Fruit fly (Drosophila melanogaster) whole organism, wandering third instar larva: ENCODE measurements around the gene Cow.

ENCODE experiments used
- Abd-B ChIP-seq: fragments of >200 bp; optimal IDR thresholded peaks from 2 replicates; lab custom pipeline; 2017; ENCODE audit warnings: missing biosample characterization, missing genetic modification characterization
- CrebA ChIP-seq: fragments of 200-800 bp; sonication (Bioruptor generic); optimal IDR thresholded peaks from 2 replicates; lab custom pipeline; 2016; ENCODE audit warnings: missing biosample characterization, mild to moderate bottlenecking, missing genetic modification characterization, borderline replicate concordance
- Dfd ChIP-seq: fragments of >200 bp; optimal IDR thresholded peaks from 2 replicates; lab custom pipeline; 2017; ENCODE audit warnings: missing biosample characterization, missing genetic modification characterization
- Dif ChIP-seq: fragments of 200-275, 200-300 bp; sonication (Bioruptor generic); optimal IDR thresholded peaks from 2 replicates; lab custom pipeline; 2018; ENCODE audit warnings: missing biosample characterization, missing genetic modification characterization; ENCODE audit not compliant: partially characterized antibody
- HLH106 ChIP-seq: fragments of 200-800 bp; optimal IDR thresholded peaks from 3 replicates; lab custom pipeline; 2019; ENCODE audit warnings: missing biosample characterization, mild to moderate bottlenecking, missing genetic modification characterization, moderate library complexity
- Hr78 ChIP-seq: fragments of >200 bp; optimal IDR thresholded peaks from 2 replicates; lab custom pipeline; 2017; ENCODE audit warnings: missing biosample characterization, missing genetic modification characterization
- Hr83 ChIP-seq: fragments of 200-300 bp; sonication (Bioruptor generic); optimal IDR thresholded peaks from 2 replicates; lab custom pipeline; 2016; ENCODE audit warnings: missing biosample characterization, mild to moderate bottlenecking, missing genetic modification characterization, moderate library complexity; ENCODE audit not compliant: poor library complexity, severe bottlenecking
- Jra ChIP-seq: sonication (Bioruptor generic); optimal IDR thresholded peaks from 2 replicates; lab custom pipeline; 2016; ENCODE audit warnings: missing biosample characterization, missing genetic modification characterization
- Mio ChIP-seq: sonication (Bioruptor generic); optimal IDR thresholded peaks from 2 replicates; lab custom pipeline; 2016; ENCODE audit warnings: missing biosample characterization, missing genetic modification characterization
- Myc ChIP-seq: fragments of >200 bp; optimal IDR thresholded peaks from 2 replicates; lab custom pipeline; 2017
- N ChIP-seq: fragments of >200 bp; optimal IDR thresholded peaks from 2 replicates; lab custom pipeline; 2018; ENCODE audit warnings: missing biosample characterization, missing external identifiers, missing genetic modification characterization
- OdsH ChIP-seq: fragments of 200-800 bp; sonication (Bioruptor generic); optimal IDR thresholded peaks from 2 replicates; lab custom pipeline; 2016; ENCODE audit warnings: missing biosample characterization, mild to moderate bottlenecking, missing genetic modification characterization
- Rel ChIP-seq, 2 experiments: fragments of 200-800 bp; sonication (Bioruptor generic) in 1 of 2; optimal IDR thresholded peaks; 2 replicates in 1 of 2; 3 replicates in 1 of 2; lab custom pipeline; 2016 to 2019; ENCODE audit warnings: mild to moderate bottlenecking in 2 of 2, missing biosample characterization in 2 of 2, missing genetic modification characterization in 2 of 2, moderate library complexity in 1 of 2
- Sp1 ChIP-seq: fragments of 200-800 bp; sonication (Bioruptor generic); optimal IDR thresholded peaks from 3 replicates; lab custom pipeline; 2019; ENCODE audit warnings: missing biosample characterization, mild to moderate bottlenecking, missing genetic modification characterization, moderate library complexity
- Vsx2 ChIP-seq: fragments of 200-300, 225-300 bp; sonication (Bioruptor generic); optimal IDR thresholded peaks from 2 replicates; lab custom pipeline; 2018; ENCODE audit warnings: missing biosample characterization, missing genetic modification characterization; ENCODE audit not compliant: partially characterized antibody
- br ChIP-seq: fragments of 200-800 bp; sonication (Bioruptor generic); optimal IDR thresholded peaks from 2 replicates; lab custom pipeline; 2016; ENCODE audit warnings: missing biosample characterization, missing genetic modification characterization
- dl ChIP-seq, 2 experiments: fragments of 175-275, 200-275 bp in 1 of 2; fragments of 200-275 bp in 1 of 2; sonication (Bioruptor generic); optimal IDR thresholded peaks; lab custom pipeline; 2018; ENCODE audit warnings: mild to moderate bottlenecking in 2 of 2, missing biosample characterization in 2 of 2, missing genetic modification characterization in 2 of 2, moderate library complexity in 2 of 2; ENCODE audit not compliant: partially characterized antibody in 2 of 2, insufficient read depth in 1 of 2
- dmrt93B ChIP-seq: fragments of 200-800 bp; sonication (Bioruptor generic); optimal IDR thresholded peaks from 2 replicates; lab custom pipeline; 2018; ENCODE audit warnings: missing biosample characterization, mild to moderate bottlenecking, missing genetic modification characterization
- dsf ChIP-seq: sonication (Bioruptor generic); optimal IDR thresholded peaks from 2 replicates; lab custom pipeline; 2016; ENCODE audit warnings: missing biosample characterization, missing genetic modification characterization, borderline replicate concordance
- ey ChIP-seq: fragments of 200-800 bp; sonication (Bioruptor generic); optimal IDR thresholded peaks from 2 replicates; lab custom pipeline; 2016; ENCODE audit warnings: missing biosample characterization, missing genetic modification characterization
- foxo ChIP-seq, 2 experiments: fragments of 200-800 bp; sonication (Bioruptor generic); optimal IDR thresholded peaks; 2 replicates in 1 of 2; 3 replicates in 1 of 2; lab custom pipeline; 2016 to 2017; ENCODE audit warnings: missing biosample characterization in 2 of 2, missing genetic modification characterization in 2 of 2
- fru ChIP-seq: fragments of 200-800 bp; sonication (Bioruptor generic); optimal IDR thresholded peaks from 3 replicates; lab custom pipeline; 2016; ENCODE audit warnings: missing biosample characterization, mild to moderate bottlenecking, missing genetic modification characterization
- h ChIP-seq: fragments of 200-800 bp; sonication (Bioruptor generic); optimal IDR thresholded peaks from 3 replicates; lab custom pipeline; 2016; ENCODE audit warnings: missing biosample characterization, mild to moderate bottlenecking, missing genetic modification characterization
- jim ChIP-seq: fragments of 175-275, 200-325 bp; sonication (Bioruptor generic); optimal IDR thresholded peaks from 2 replicates; lab custom pipeline; 2016; ENCODE audit warnings: missing biosample characterization, mild to moderate bottlenecking, missing genetic modification characterization
- pan ChIP-seq: fragments of >200 bp; optimal IDR thresholded peaks from 2 replicates; lab custom pipeline; 2017
- psq ChIP-seq: fragments of 200-800 bp; sonication (Bioruptor generic); optimal IDR thresholded peaks from 3 replicates; lab custom pipeline; 2017; ENCODE audit warnings: missing biosample characterization, mild to moderate bottlenecking, missing genetic modification characterization, moderate library complexity
- rgr ChIP-seq: fragments of 200-800 bp; sonication (Bioruptor generic); optimal IDR thresholded peaks from 3 replicates; lab custom pipeline; 2016; ENCODE audit warnings: missing biosample characterization, mild to moderate bottlenecking, missing genetic modification characterization
- sv ChIP-seq: fragments of 200-800 bp; sonication (Bioruptor generic); optimal IDR thresholded peaks from 3 replicates; lab custom pipeline; 2016; ENCODE audit warnings: missing biosample characterization, missing genetic modification characterization
- tai ChIP-seq: sonication (Bioruptor generic); optimal IDR thresholded peaks from 2 replicates; lab custom pipeline; 2016; ENCODE audit warnings: missing biosample characterization, missing genetic modification characterization
- woc ChIP-seq: sonication (Bioruptor generic); optimal IDR thresholded peaks from 2 replicates; lab custom pipeline; 2016; ENCODE audit warnings: missing biosample characterization, mild to moderate bottlenecking, missing genetic modification characterization

The Cow gene

DNA sequence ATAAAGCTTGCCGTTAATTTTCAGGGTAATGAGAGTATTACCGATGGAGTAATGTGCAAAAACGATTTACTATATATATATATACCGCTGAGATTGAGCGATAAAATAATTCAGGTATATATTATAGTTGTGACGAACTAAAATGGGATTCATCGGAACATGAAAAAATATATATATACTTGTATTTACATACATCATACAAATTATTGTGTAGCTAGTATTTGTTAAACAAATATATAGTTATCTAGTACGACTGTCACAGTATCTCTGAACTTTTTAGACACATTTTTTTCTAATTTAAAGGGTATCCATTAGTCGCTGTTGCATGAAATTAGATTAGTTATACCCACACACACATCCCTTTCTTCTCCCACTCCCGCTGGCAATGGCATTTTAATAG lies 76.2 kb downstream of the Cow start:
- no peak for TF ChIP-seq dsf
- no peak for TF ChIP-seq Sp1 (GFP tag; lab: Kevin White, UChicago)
- no peak for TF ChIP-seq fru (GFP tag; lab: Kevin White, UChicago)

DNA sequence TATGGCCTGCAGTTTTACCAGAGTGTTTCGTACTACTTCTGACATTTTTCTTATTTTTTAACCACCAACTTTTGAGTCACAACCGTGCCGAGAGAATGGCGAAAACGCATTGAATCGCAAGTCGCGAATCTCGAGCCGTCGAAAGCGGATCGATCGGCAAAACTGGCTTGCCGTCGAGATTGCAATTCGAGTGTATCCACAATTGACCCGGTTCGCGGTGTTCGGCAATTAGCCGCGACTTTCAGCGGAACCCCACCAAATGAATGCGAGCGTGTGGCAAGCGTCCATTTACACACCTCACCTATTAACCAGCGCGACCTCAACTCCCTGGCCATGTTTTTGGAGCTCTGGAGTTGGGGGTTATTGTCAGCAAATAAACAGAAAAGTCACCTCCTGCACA lies 77.1 kb downstream of the Cow start, which contains the start of gene CG13833:
CG13833 (minus strand) TSS at position 101 of the 400 bp plus-strand sequence.
- no peak for TF ChIP-seq pan (lab: Kevin White, UChicago)
- no peak for TF ChIP-seq Dfd (GFP tag; lab: Kevin White, UChicago)
- no peak for TF ChIP-seq CrebA (GFP tag; lab: Kevin White, UChicago)
- TF ChIP-seq Hr83 (GFP tag; lab: Kevin White, UChicago): no peak
- TF ChIP-seq ey (GFP tag; lab: Kevin White, UChicago): no peak
- no peak for TF ChIP-seq foxo (GFP tag; optimal IDR thresholded peaks at IDR 0.05; lab: Kevin White, UChicago)
- no peak for TF ChIP-seq rgr
- TF ChIP-seq Rel (GFP tag; optimal IDR thresholded peaks at IDR 0.05; lab: Kevin White, UChicago): no peak
- no peak for TF ChIP-seq Rel (tag; optimal IDR thresholded peaks at IDR 0.05; lab: Kevin White, UChicago)

DNA sequence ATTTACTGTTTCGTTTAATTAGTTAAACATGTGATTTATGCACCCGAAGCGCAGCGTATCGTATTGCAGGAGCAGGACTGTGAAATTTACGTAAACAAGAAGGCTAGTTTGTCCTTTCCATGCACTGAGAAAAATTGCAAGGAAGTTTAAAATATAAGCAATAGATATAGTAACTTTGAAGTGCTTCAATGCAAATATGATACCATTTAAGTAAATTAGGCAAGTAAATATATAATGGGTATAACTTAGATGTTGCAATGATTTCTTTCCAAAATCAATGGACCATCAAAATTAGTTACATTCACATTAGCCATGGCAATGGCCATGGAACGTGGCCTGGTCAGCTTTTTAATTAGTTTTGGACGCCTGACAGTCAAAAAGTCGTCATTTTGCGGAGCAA lies 81.6 kb downstream of the Cow start:
- no peak for TF ChIP-seq Myc (lab: Kevin White, UChicago)
- no peak for TF ChIP-seq Abd-B (GFP tag; lab: Kevin White, UChicago)
- TF ChIP-seq dsf: no peak
- no peak for TF ChIP-seq tai (GFP tag; lab: Kevin White, UChicago)
- TF ChIP-seq jim: no peak
- TF ChIP-seq foxo (GFP tag; optimal IDR thresholded peaks at IDR 0.05; lab: Kevin White, UChicago): no peak
- no peak for TF ChIP-seq HLH106 (tag; lab: Kevin White, UChicago)
- no peak for TF ChIP-seq pan (lab: Kevin White, UChicago)
- no peak for TF ChIP-seq psq
- no peak for TF ChIP-seq dl (GFP tag; optimal IDR thresholded peaks at IDR 0.05; lab: Kevin White, UChicago; ENCODE audit: insufficient read depth in 1 of 2, partially characterized antibody in 2 of 2)
- no peak for TF ChIP-seq Mio (GFP tag; lab: Kevin White, UChicago)
- no peak for TF ChIP-seq Dif (GFP tag; lab: Kevin White, UChicago)

DNA sequence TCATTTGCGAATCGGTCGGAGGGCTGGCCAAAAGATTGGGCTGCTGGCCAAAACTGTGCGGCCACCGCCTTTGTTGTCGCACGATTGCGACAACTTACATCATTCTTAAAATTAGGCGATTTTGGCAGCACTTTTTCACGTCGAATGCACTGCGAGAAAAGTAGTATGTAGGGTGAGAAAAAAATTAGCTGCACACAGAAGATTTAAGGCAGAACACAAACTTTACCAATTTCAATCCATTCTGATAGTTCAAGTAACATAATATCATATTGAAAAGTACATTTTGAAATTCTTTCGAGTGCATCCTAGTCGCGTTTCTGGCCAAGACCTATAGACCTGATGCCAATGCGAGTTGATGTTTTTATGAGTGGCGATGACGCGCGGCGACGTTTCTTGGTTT lies 84.0 kb downstream of the Cow start:
- TF ChIP-seq sv (GFP tag; lab: Kevin White, UChicago) (peak; percentile 25), dmrt93B (no peak)

DNA sequence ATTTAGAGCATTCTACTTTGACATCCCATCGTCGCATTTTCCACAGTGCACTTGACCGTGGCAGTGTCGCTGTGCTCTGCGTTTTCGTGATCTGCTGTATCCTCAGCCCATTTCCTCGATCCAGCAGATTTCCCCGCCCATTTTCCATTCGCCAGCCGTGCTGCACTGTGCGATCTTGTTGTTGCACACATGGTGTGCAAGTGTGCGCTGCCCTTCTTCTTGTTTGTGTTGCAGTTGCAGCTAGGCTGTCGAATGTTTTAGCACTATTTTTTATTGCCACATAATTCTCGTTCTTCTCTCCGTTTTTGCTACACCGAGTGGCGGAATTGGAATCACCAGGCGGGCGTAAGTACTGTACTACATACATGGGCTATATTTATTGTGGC lies 85.1 kb downstream of the Cow start:
- no peak for TF ChIP-seq Myc (lab: Kevin White, UChicago)
- TF ChIP-seq br: no peak
- no peak for TF ChIP-seq foxo (GFP tag; optimal IDR thresholded peaks at IDR 0.05; lab: Kevin White, UChicago)
- TF ChIP-seq Hr83 (GFP tag; lab: Kevin White, UChicago): no peak
- TF ChIP-seq Jra (GFP tag; lab: Kevin White, UChicago): no peak
- TF ChIP-seq Mio (GFP tag; lab: Kevin White, UChicago): no peak
- TF ChIP-seq Hr78: no peak
- TF ChIP-seq h (GFP tag; lab: Kevin White, UChicago): no peak
- TF ChIP-seq CrebA (GFP tag; lab: Kevin White, UChicago): no peak
- no peak for TF ChIP-seq N (GFP tag; lab: Kevin White, UChicago)
- no peak for TF ChIP-seq rgr

DNA sequence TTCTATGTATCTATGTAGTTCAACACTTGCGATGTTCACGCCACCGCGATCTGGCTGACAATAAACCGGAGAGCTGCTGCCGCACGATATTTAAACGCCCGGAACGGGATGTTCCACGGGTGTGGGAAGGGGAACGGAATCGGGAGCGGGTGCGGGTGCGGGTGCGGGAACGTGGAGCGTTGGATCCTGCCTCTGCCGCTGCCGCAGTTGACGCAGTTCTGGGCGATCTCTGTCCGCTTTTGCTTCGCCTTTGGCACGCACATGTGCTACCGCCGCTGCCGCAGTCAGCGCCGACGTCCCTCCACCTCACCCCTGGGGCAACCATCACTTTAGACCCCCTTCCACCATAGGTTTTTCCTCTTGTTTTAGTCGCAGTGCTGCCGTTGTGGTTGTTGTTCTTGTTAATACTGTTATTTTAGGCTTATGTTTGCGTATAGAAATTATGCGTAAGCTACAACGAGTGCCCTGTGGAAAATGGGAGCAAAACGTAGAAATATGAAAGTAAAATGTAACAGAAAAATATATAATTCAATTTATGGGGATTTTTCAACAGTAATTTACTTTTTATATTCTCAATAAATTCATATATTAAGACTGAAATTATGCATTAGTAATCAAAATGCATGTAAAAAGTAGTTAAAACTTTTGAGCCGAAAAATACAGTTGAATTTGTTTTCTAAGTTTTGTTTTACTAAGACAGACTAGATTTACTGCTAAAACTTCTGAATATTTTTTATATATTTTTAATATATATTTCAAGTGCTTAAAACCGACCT lies 85.7 kb downstream of the Cow start, which contains the start of gene lmd:
lmd (minus strand) TSS at position 62 of the 776 bp plus-strand sequence.
- TF ChIP-seq fru (GFP tag; lab: Kevin White, UChicago): no peak
- no peak for TF ChIP-seq pan (lab: Kevin White, UChicago)
- TF ChIP-seq OdsH (GFP tag; lab: Kevin White, UChicago): no peak
- no peak for TF ChIP-seq woc
- TF ChIP-seq Vsx2: no peak
- TF ChIP-seq CrebA (GFP tag; lab: Kevin White, UChicago): no peak
- no peak for TF ChIP-seq sv (GFP tag; lab: Kevin White, UChicago)
- no peak for TF ChIP-seq Dfd (GFP tag; lab: Kevin White, UChicago)
- TF ChIP-seq, all 38 proteins: peak for 0
